Fruit fly (Drosophila melanogaster): ENCODE measurements around the gene CG15386.

CG15386 gene

dm6 chr2L:2236722-2237121 lies 19.7 kb upstream of the CG15386 start, which contains the start of gene Sec24CD (continued):
- TF ChIP-seq jumu (GFP tag; optimal IDR thresholded peaks at IDR 0.05) (no peak), CG10274 (GFP tag; optimal IDR thresholded peaks at IDR 0.05) (no peak), dysf (GFP tag; IDR thresholded peaks at IDR 0.05) (no peak), az2 (GFP tag; optimal IDR thresholded peaks at IDR 0.05) (peak; percentile 4), mam (GFP tag; optimal IDR thresholded peaks at IDR 0.05) (no peak), eyg (GFP tag; optimal IDR thresholded peaks at IDR 0.05) (no peak), CG6765 (GFP tag; optimal IDR thresholded peaks at IDR 0.05) (no peak), CG31441 (GFP tag; IDR thresholded peaks at IDR 0.05) (no peak), CG12236 (GFP tag; optimal IDR thresholded peaks at IDR 0.05) (no peak), Spps (tag; optimal IDR thresholded peaks at IDR 0.05) (no peak), CG1603 (tag; optimal IDR thresholded peaks at IDR 0.05) (no peak), pzg (GFP tag; optimal IDR thresholded peaks at IDR 0.05) (peak; percentile 84), nerfin-2 (GFP tag; IDR thresholded peaks at IDR 0.05; ENCODE audit: partially characterized antibody) (peak; percentile 97), CG10209 (GFP tag; optimal IDR thresholded peaks at IDR 0.05) (no peak), CG9932 (GFP tag; IDR thresholded peaks at IDR 0.05) (no peak), ssp (GFP tag; IDR thresholded peaks at IDR 0.05) (no peak), CG32767 (GFP tag; IDR thresholded peaks at IDR 0.05) (no peak), CG3838 (GFP tag; optimal IDR thresholded peaks at IDR 0.05) (no peak), BEAF-32 (GFP tag; optimal IDR thresholded peaks at IDR 0.05) (peak; percentile 61), CG30431 (GFP tag; optimal IDR thresholded peaks at IDR 0.05) (no peak), CG11723 (GFP tag; optimal IDR thresholded peaks at IDR 0.05) (no peak), Lim3 (GFP tag; IDR thresholded peaks at IDR 0.05) (no peak), CG13287 (GFP tag; IDR thresholded peaks at IDR 0.05; ENCODE audit: partially characterized antibody) (peak; percentile 97), CG2116 (GFP tag; optimal IDR thresholded peaks at IDR 0.05) (peak; percentile 68), Adf1 (GFP tag; IDR thresholded peaks at IDR 0.05) (no peak), jigr1 (GFP tag; IDR thresholded peaks at IDR 0.05) (no peak), en (GFP tag; optimal IDR thresholded peaks at IDR 0.05) (no peak), Usf (GFP tag; optimal IDR thresholded peaks at IDR 0.05) (no peak), fd64A (GFP tag; optimal IDR thresholded peaks at IDR 0.05) (no peak), CG12155 (GFP tag; optimal IDR thresholded peaks at IDR 0.05) (no peak), trh (GFP tag; optimal IDR thresholded peaks at IDR 0.05) (no peak), peb (GFP tag; IDR thresholded peaks at IDR 0.05) (no peak), ro (GFP tag; IDR thresholded peaks at IDR 0.05) (no peak), Tbp (GFP tag; optimal IDR thresholded peaks at IDR 0.05) (no peak), wek (GFP tag; optimal IDR thresholded peaks at IDR 0.05) (no peak), CG7556 (GFP tag; optimal IDR thresholded peaks at IDR 0.05) (no peak), Antp (GFP tag; optimal IDR thresholded peaks at IDR 0.05) (no peak), run (tag; optimal IDR thresholded peaks at IDR 0.05) (no peak), CG12659 (GFP tag; optimal IDR thresholded peaks at IDR 0.05) (peak; percentile 73), CG9727 (GFP tag; optimal IDR thresholded peaks at IDR 0.05) (no peak), CG4424 (GFP tag; optimal IDR thresholded peaks at IDR 0.05) (no peak), CG10267 (tag; optimal IDR thresholded peaks at IDR 0.05) (peak; percentile 68), CG10321 (GFP tag; IDR thresholded peaks at IDR 0.05) (no peak), CG5953 (GFP tag; IDR thresholded peaks at IDR 0.05) (no peak)

Data from whole organism, embryonic.